Worm (Caenorhabditis elegans) whole organism, L1 larva: Measurements from ENCODE around the gene bath-36.
"Not testable (repeated sequence)": the region's sequence is repeated elsewhere in the genome, so short reads cannot be mapped to it uniquely, and the experiment has no call there.

ENCODE experiments used
- C16A3.4 ChIP-seq: fragments of 150-350 bp; optimal IDR thresholded peaks from 2 replicates; lab custom pipeline; 2014; ENCODE audit warnings: missing biosample characterization, missing genetic modification characterization
- F16B12.6 ChIP-seq: fragments of 150-350 bp; optimal IDR thresholded peaks from 2 replicates; lab custom pipeline; 2014; ENCODE audit warnings: missing biosample characterization, missing genetic modification characterization
- Y116A8C.19 ChIP-seq: sonication (generic microtip); optimal IDR thresholded peaks from 2 replicates; lab custom pipeline; 2016; ENCODE audit warnings: missing compliant biosample characterization, missing genetic modification characterization, borderline replicate concordance
- aha-1 ChIP-seq: fragments of 150-350 bp; optimal IDR thresholded peaks from 2 replicates; lab custom pipeline; 2014; ENCODE audit warnings: missing biosample characterization, missing genetic modification characterization
- ama-1 ChIP-seq: fragments of 150-350 bp; optimal IDR thresholded peaks from 2 replicates; lab custom pipeline; 2014
- blmp-1 ChIP-seq: fragments of 150-350 bp; optimal IDR thresholded peaks from 2 replicates; lab custom pipeline; 2014; ENCODE audit warnings: missing biosample characterization, missing genetic modification characterization
- ceh-88 ChIP-seq: fragments of 200-800 bp; sonication (Bioruptor generic); IDR thresholded peaks from 2 replicates; pipeline ENCODE4 v1.3.6; 2022; ENCODE audit warnings: missing genetic modification characterization, missing compliant biosample characterization
- egl-13 ChIP-seq: sonication (generic microtip); optimal IDR thresholded peaks from 2 replicates; lab custom pipeline; 2016; ENCODE audit warnings: missing genotype, missing genetic modification reagents, missing genetic modification characterization, missing compliant biosample characterization
- elt-2 ChIP-seq: sonication (generic microtip); optimal IDR thresholded peaks from 2 replicates; lab custom pipeline; 2016; ENCODE audit warnings: missing genetic modification characterization, mild to moderate bottlenecking, inconsistent platforms, missing compliant biosample characterization, missing genetic modification reagents
- ets-5 ChIP-seq: fragments of 200-800 bp; sonication (Bioruptor generic); IDR thresholded peaks from 2 replicates; pipeline ENCODE4 v1.3.6; 2022; ENCODE audit warnings: missing genetic modification characterization, missing compliant biosample characterization
- hlh-17 ChIP-seq: fragments of 200-800 bp; sonication (Bioruptor generic); optimal IDR thresholded peaks from 2 replicates; lab custom pipeline; 2018; ENCODE audit warnings: missing genetic modification characterization, mild to moderate bottlenecking, missing compliant biosample characterization, moderate library complexity, borderline replicate concordance
- hlh-4 ChIP-seq: sonication (generic microtip); optimal IDR thresholded peaks from 2 replicates; lab custom pipeline; 2016; ENCODE audit warnings: mild to moderate bottlenecking, missing genetic modification characterization, missing compliant biosample characterization
- jun-1 ChIP-seq: fragments of 150-350 bp; optimal IDR thresholded peaks from 2 replicates; lab custom pipeline; 2014; ENCODE audit warnings: missing biosample characterization, missing genetic modification reagents, missing genetic modification characterization
- lin-13 ChIP-seq: fragments of 150-350 bp; optimal IDR thresholded peaks from 2 replicates; lab custom pipeline; 2014; ENCODE audit warnings: missing biosample characterization, missing genetic modification reagents, missing genetic modification characterization
- lin-14 ChIP-seq: fragments of 200-800 bp; sonication (Bioruptor generic); optimal IDR thresholded peaks from 2 replicates; lab custom pipeline; 2018; ENCODE audit warnings: mild to moderate bottlenecking, missing genetic modification characterization, moderate library complexity, missing compliant biosample characterization
- lin-15B ChIP-seq: fragments of 150-350 bp; sonication (generic microtip); optimal IDR thresholded peaks from 3 replicates; lab custom pipeline; 2014; ENCODE audit warnings: missing biosample characterization, missing genetic modification characterization
- lsy-2 ChIP-seq, 2 experiments: fragments of 150-350 bp; optimal IDR thresholded peaks; 2 replicates each; lab custom pipeline; 2014; ENCODE audit warnings: missing biosample characterization in 2 of 2, missing genetic modification characterization in 2 of 2
- mab-9 ChIP-seq: fragments of 200-800 bp; sonication (Bioruptor generic); IDR thresholded peaks from 2 replicates; pipeline ENCODE4 v1.3.6; 2022; ENCODE audit warnings: missing genetic modification reagents, missing genetic modification characterization, missing compliant biosample characterization
- mef-2 ChIP-seq: fragments of 150-350 bp; optimal IDR thresholded peaks from 2 replicates; lab custom pipeline; 2014; ENCODE audit warnings: missing biosample characterization, missing genetic modification characterization
- nhr-11 ChIP-seq: fragments of 150-350 bp; optimal IDR thresholded peaks from 2 replicates; lab custom pipeline; 2014; ENCODE audit warnings: missing biosample characterization, missing genetic modification characterization
- nhr-237 ChIP-seq: fragments of 150-350 bp; optimal IDR thresholded peaks from 2 replicates; lab custom pipeline; 2014; ENCODE audit warnings: missing biosample characterization, missing genetic modification characterization
- nhr-28 ChIP-seq: fragments of 150-350 bp; optimal IDR thresholded peaks from 2 replicates; lab custom pipeline; 2014; ENCODE audit warnings: missing biosample characterization, missing genetic modification characterization
- nhr-71 ChIP-seq: sonication (generic microtip); optimal IDR thresholded peaks from 2 replicates; lab custom pipeline; 2016; ENCODE audit warnings: mild to moderate bottlenecking, missing genetic modification characterization, moderate library complexity, missing compliant biosample characterization
- nhr-84 ChIP-seq: sonication (generic microtip); optimal IDR thresholded peaks from 2 replicates; lab custom pipeline; 2017; ENCODE audit warnings: missing biosample characterization, missing genetic modification characterization
- nhr-85 ChIP-seq: sonication (generic microtip); peaks from one replicate; lab custom pipeline; 2016; ENCODE audit warnings: missing genetic modification characterization, inconsistent platforms, missing compliant biosample characterization
- skn-1 ChIP-seq: fragments of 150-350 bp; optimal IDR thresholded peaks from 2 replicates; lab custom pipeline; 2014; ENCODE audit warnings: missing biosample characterization, missing genetic modification characterization
- snpc-4 ChIP-seq: fragments of 150-350 bp; optimal IDR thresholded peaks from 2 replicates; lab custom pipeline; 2014; ENCODE audit warnings: missing biosample characterization, missing genetic modification characterization
- snu-23 ChIP-seq: sonication (generic microtip); optimal IDR thresholded peaks from 2 replicates; lab custom pipeline; 2016; ENCODE audit warnings: missing genetic modification characterization, missing compliant biosample characterization
- sup-37 ChIP-seq: fragments of 200-800 bp; sonication (Bioruptor generic); optimal IDR thresholded peaks from 2 replicates; lab custom pipeline; 2018; ENCODE audit warnings: mild to moderate bottlenecking, missing genetic modification characterization, missing compliant biosample characterization
- swsn-7 ChIP-seq: sonication (generic microtip); optimal IDR thresholded peaks from 2 replicates; lab custom pipeline; 2016; ENCODE audit warnings: missing genetic modification characterization, missing compliant biosample characterization
- tlp-1 ChIP-seq: fragments of 150-350 bp; optimal IDR thresholded peaks from 2 replicates; lab custom pipeline; 2014; ENCODE audit warnings: missing biosample characterization, missing genetic modification characterization
- unc-130 ChIP-seq: fragments of 150-350 bp; optimal IDR thresholded peaks from 2 replicates; lab custom pipeline; 2017; ENCODE audit warnings: missing biosample characterization, missing genetic modification characterization, inconsistent platforms
- unc-30 ChIP-seq: sonication (generic microtip); optimal IDR thresholded peaks from 2 replicates; lab custom pipeline; 2017; ENCODE audit warnings: missing biosample characterization, missing genetic modification characterization
- unc-62 ChIP-seq: fragments of 150-350 bp; optimal IDR thresholded peaks from 2 replicates; lab custom pipeline; 2014; ENCODE audit warnings: missing biosample characterization, missing genetic modification reagents, missing genetic modification characterization
- zag-1 ChIP-seq: fragments of 150-350 bp; optimal IDR thresholded peaks from 2 replicates; lab custom pipeline; 2014; ENCODE audit warnings: missing biosample characterization, missing genetic modification characterization
- ztf-4 ChIP-seq: fragments of 150-350 bp; optimal IDR thresholded peaks from 2 replicates; lab custom pipeline; 2014; ENCODE audit warnings: missing biosample characterization, missing genetic modification characterization

The bath-36 gene

DNA sequence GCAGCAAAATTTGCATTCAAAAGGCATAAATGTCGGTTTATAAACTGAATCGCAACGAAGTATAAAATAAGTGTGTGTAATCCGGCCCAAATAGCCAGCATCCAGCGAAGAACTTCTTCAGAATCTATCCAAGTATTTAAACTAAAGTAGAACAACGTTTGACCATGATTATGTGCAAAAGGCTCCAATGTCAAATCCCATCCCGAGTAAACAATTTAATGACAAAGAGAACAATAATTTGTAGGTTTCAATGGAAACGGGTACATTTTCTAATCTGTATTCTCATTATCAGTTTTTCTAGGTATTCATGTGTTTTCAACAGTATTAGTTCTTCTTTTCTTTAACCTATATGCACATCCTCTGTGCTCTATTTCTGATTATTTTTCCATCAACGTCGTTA is 20.0 kb downstream of the bath-36 start, which contains the start of gene C41G6.12:
TSS of gene C41G6.12 (minus strand) at position 101 of the 400 bp plus-strand sequence.
- TF ChIP-seq snpc-4; hlh-17 (GFP tag; lab: Kevin White, UChicago); Y116A8C.19 (tag; lab: Kevin White, UChicago): not testable (repeated sequence)

ce11 chrV:15211869-15212268 is 24.2 kb downstream of the bath-36 start, which contains the start of gene sri-24:
Gene sri-24, plus strand, starts transcription at chrV:15212169.
- not testable (repeated sequence) for TF ChIP-seq nhr-84 (tag; lab: Kevin White, UChicago); nhr-11; nhr-237 (tag; lab: Kevin White, UChicago)

- TF ChIP-seq lsy-2 (tag; optimal IDR thresholded peaks at IDR 0.05; lab: Kevin White, UChicago); aha-1 (tag; lab: Kevin White, UChicago); skn-1 (tag; lab: Kevin White, UChicago): not testable (repeated sequence)
These were observed 27.5 kb downstream of the bath-36 start, which contains the start of gene sri-26 for ce11 chrV:15215175-15215574. Gene sri-26, plus strand, starts transcription at chrV:15215475.

DNA sequence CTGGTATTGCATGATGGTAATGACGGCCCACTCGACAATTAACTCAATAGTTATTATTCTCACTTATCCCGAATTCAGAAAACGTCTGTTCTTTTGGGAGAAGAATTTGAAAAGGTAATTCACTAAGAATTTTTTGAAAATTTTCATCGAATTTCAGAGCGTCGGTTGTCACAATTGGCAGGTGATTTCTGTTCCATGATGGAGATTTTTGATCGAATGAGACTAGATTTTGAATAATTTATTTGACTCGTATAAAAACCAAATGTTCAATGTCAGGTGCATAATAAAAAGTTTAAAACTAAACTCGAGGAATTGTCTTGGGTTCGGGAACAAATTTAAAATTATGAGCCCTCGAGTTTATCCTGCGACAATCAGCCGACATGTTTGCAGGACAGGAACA is 29.0 kb downstream of the bath-36 start, which contains the start of gene sri-25:
TSS of gene sri-25 (plus strand) at position 301 of the 400 bp plus-strand sequence.
- TF ChIP-seq ztf-4 (tag; lab: Kevin White, UChicago) (no peak), swsn-7 (no peak), hlh-17 (GFP tag; lab: Kevin White, UChicago) (no peak), unc-62 (GFP tag; lab: Kevin White, UChicago) (no peak), lsy-2 (tag; optimal IDR thresholded peaks at IDR 0.05; lab: Kevin White, UChicago) (no peak), nhr-85 (tag; lab: Kevin White, UChicago) (no peak), snu-23 (GFP tag; lab: Kevin White, UChicago) (no peak), F16B12.6 (tag; lab: Kevin White, UChicago) (no peak), elt-2 (tag; lab: Kevin White, UChicago) (no peak), sup-37 (GFP tag; lab: Kevin White, UChicago) (no peak), mab-9 (GFP tag; lab: Robert Waterston, UW) (no peak), ama-1 (lab: Kevin White, UChicago) (no peak), unc-130 (tag; lab: Kevin White, UChicago) (no peak)

DNA sequence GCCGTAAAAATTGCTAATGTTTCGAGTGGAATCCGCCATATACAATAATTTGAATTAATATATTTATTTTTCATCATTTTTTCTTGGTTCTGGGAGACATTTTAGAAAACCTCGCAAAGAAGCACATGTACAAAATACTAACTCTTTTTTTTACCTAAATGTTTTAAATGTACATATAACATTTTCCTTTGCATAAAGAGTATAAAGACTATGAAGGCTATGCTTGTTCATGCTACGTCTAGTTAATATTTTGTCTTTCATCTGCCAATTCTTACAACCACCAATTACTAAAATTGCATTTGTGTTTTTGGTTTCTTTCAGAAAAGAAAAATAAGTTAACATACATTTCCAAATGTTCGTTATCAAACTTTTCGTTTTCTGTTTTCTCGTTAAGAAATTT is 33.6 kb downstream of the bath-36 start, which contains the start of gene irld-25:
TSS of gene irld-25 (plus strand) at position 301 of the 400 bp plus-strand sequence.
- TF ChIP-seq nhr-28 (tag; lab: Kevin White, UChicago) (no peak), lin-14 (GFP tag; lab: Kevin White, UChicago) (no peak), mab-9 (GFP tag; lab: Robert Waterston, UW) (no peak), lin-13 (GFP tag; lab: Kevin White, UChicago) (no peak), C16A3.4 (no peak), mef-2 (tag; lab: Kevin White, UChicago) (no peak), tlp-1 (tag; lab: Kevin White, UChicago) (no peak)
- TF ChIP-seq, all 84 proteins: peak for 0

DNA sequence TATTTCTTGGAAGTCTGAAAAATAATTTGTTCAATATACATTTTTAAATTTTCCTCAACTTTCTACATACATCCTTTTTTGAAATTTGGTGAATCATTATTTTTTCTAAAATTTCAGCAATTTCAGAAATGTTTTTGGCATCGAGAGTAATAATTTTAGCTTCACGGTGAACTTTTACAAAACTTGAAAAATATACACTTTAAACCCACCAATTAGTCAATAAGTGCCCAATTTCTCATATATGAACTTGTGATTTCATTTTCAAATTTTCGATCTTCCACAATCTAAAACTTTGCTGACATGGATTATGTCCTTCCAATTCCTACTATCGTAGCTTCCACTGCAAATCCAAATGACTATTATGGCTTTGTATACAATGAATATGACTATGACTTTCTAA is 36.0 kb downstream of the bath-36 start, which contains the start of gene srw-24:
TSS of gene srw-24 (plus strand) at position 301 of the 400 bp plus-strand sequence.
- TF ChIP-seq unc-30 (tag; lab: Kevin White, UChicago) (no peak), mab-9 (GFP tag; lab: Robert Waterston, UW) (no peak), zag-1 (tag; lab: Kevin White, UChicago) (no peak), tlp-1 (tag; lab: Kevin White, UChicago) (no peak), egl-13 (no peak), lin-15B (tag; lab: Kevin White, UChicago) (no peak), jun-1 (no peak), ceh-88 (no peak), Y116A8C.19 (tag; lab: Kevin White, UChicago) (no peak), snu-23 (GFP tag; lab: Kevin White, UChicago) (no peak), ets-5 (GFP tag; lab: Robert Waterston, UW) (no peak), nhr-71 (no peak), hlh-17 (GFP tag; lab: Kevin White, UChicago) (no peak), blmp-1 (tag; lab: Kevin White, UChicago) (no peak), C16A3.4 (no peak), nhr-85 (tag; lab: Kevin White, UChicago) (no peak), hlh-4 (no peak), skn-1 (tag; lab: Kevin White, UChicago) (no peak)
